Worm (Caenorhabditis elegans) whole organism, early embryonic: Measurements from ENCODE around the gene C01G6.3.

Experiments used
- ama-1 ChIP-seq: fragments of 150-350 bp; optimal IDR thresholded peaks from 2 replicates; lab custom pipeline; 2014
- flt-1 ChIP-seq: fragments of 200-800 bp; sonication (Bioruptor generic); IDR thresholded peaks from 2 replicates; pipeline ENCODE4 v1.3.6; 2022; ENCODE audit warnings: missing genetic modification characterization, missing compliant biosample characterization
- hmg-4 ChIP-seq: fragments of 200-800 bp; sonication (Bioruptor generic); optimal IDR thresholded peaks from 2 replicates; lab custom pipeline; 2018; ENCODE audit warnings: mild to moderate bottlenecking, missing genetic modification characterization, missing compliant biosample characterization
- pes-1 ChIP-seq: fragments of 200-800 bp; sonication (Bioruptor generic); IDR thresholded peaks from 2 replicates; pipeline ENCODE4 v1.3.6; 2022; ENCODE audit warnings: missing genetic modification reagents, missing genetic modification characterization, missing compliant biosample characterization
- tbx-11 ChIP-seq: fragments of 200-800 bp; sonication (Bioruptor generic); IDR thresholded peaks from 2 replicates; pipeline ENCODE4 v1.3.6; 2022; ENCODE audit warnings: missing genetic modification characterization, missing compliant biosample characterization

DNA sequence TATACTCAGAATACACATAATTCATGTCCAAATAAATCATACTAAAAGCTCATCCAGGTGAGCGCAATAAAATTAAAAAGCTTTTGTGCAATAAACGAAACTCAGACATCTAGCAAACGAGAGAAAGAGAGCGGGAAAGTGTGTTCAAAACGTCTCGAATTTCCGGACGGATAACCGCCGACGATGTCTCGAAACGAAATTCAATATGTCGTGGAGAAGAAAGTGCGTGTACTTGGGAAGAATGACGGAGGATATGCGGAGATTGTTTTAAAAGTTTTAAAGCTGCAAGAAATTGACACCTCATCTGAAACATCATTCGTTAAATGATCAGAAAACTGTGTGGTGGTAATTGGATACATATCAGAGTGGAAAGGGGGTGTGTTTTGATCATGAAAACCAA is 45.0 kb downstream of the C01G6.3 start:
- TF ChIP-seq tbx-11 (GFP tag; lab: Robert Waterston, UW) (no peak), ama-1 (lab: Kevin White, UChicago) (no peak), flt-1 (GFP tag; lab: Robert Waterston, UW) (no peak), hmg-4 (no peak), pes-1 (no peak)
